Worm (Caenorhabditis elegans) whole organism, midembryonic: ENCODE results near the gene F40G9.9.
A peak's percentile ranks its signal among the peaks of the same experiment; 100 is the strongest.
"Not testable (repeated sequence)": the region's sequence is repeated elsewhere in the genome, so short reads cannot be mapped to it uniquely, and the experiment has no call there.

Experiments used
- T22C8.4 ChIP-seq: fragments of 200-800 bp; sonication (Bioruptor generic); IDR thresholded peaks from 2 replicates; pipeline ENCODE4 v1.3.6; 2022; ENCODE audit warnings: missing genetic modification characterization, missing compliant biosample characterization
- cog-1 ChIP-seq: sonication (generic microtip); optimal IDR thresholded peaks from 2 replicates; lab custom pipeline; 2016; ENCODE audit warnings: missing genetic modification characterization, missing compliant biosample characterization
- flt-1 ChIP-seq: fragments of 200-800 bp; sonication (Bioruptor generic); IDR thresholded peaks from 2 replicates; pipeline ENCODE4 v1.3.6; 2022; ENCODE audit warnings: missing genetic modification characterization, missing compliant biosample characterization
- klf-2 ChIP-seq: fragments of 200-800 bp; sonication (Bioruptor generic); conservative IDR thresholded peaks from 2 replicates; pipeline ENCODE4 v1.3.6; 2022; ENCODE audit warnings: missing genetic modification reagents, missing genetic modification characterization, missing compliant biosample characterization
- med-1 ChIP-seq: sonication (generic microtip); optimal IDR thresholded peaks from 2 replicates; lab custom pipeline; 2017; ENCODE audit warnings: missing genetic modification characterization, mild to moderate bottlenecking, missing compliant biosample characterization, antibody characterized with exemption, missing genetic modification reagents; ENCODE audit not compliant: insufficient read depth
- ref-1 ChIP-seq: fragments of 200-800 bp; sonication (Bioruptor generic); conservative IDR thresholded peaks from 2 replicates; pipeline ENCODE4 v1.3.6; 2022; ENCODE audit warnings: missing genetic modification reagents, missing genetic modification characterization, missing compliant biosample characterization
- tab-1 ChIP-seq: fragments of 200-800 bp; sonication (Bioruptor generic); IDR thresholded peaks from 2 replicates; pipeline ENCODE4 v1.3.6; 2022; ENCODE audit warnings: missing genetic modification characterization, missing compliant biosample characterization
- ztf-23 ChIP-seq: fragments of 200-800 bp; sonication (Bioruptor generic); IDR thresholded peaks from 2 replicates; pipeline ENCODE4 v1.3.6; 2022; ENCODE audit warnings: missing genetic modification reagents, missing genetic modification characterization, missing compliant biosample characterization
- ztf-29 ChIP-seq: fragments of 200-800 bp; sonication (Bioruptor generic); IDR thresholded peaks from 2 replicates; pipeline ENCODE4 v1.3.6; 2022; ENCODE audit warnings: missing genetic modification reagents, missing genetic modification characterization, missing compliant biosample characterization

F40G9.9 gene

ce11 chrIII:134194-134593, 37.3 kb downstream of the F40G9.9 start, which contains the start of gene pals-25:
pals-25 (plus strand) TSS chrIII:134494.
- TF ChIP-seq flt-1 (GFP tag; lab: Robert Waterston, UW) (no peak), ztf-29 (GFP tag; lab: Robert Waterston, UW) (no peak), ref-1 (GFP tag; lab: Robert Waterston, UW) (no peak), ztf-23 (GFP tag; lab: Robert Waterston, UW) (no peak), med-1 (GFP tag; lab: Kevin White, UChicago) (no peak), tab-1 (GFP tag; lab: Robert Waterston, UW) (no peak)

- no peak for TF ChIP-seq flt-1 (GFP tag; lab: Robert Waterston, UW)
- TF ChIP-seq ztf-23 (GFP tag; lab: Robert Waterston, UW), result no peak
- TF ChIP-seq med-1 (GFP tag; lab: Kevin White, UChicago), result no peak
- no peak for TF ChIP-seq cog-1 (tag; lab: Kevin White, UChicago)
- TF ChIP-seq klf-2 (GFP tag; lab: Robert Waterston, UW), result no peak
- TF ChIP-seq T22C8.4 (GFP tag; lab: Robert Waterston, UW), result no peak
- TF ChIP-seq ref-1 (GFP tag; lab: Robert Waterston, UW), result no peak
- no peak for TF ChIP-seq ztf-29 (GFP tag; lab: Robert Waterston, UW)
- TF ChIP-seq tab-1 (GFP tag; lab: Robert Waterston, UW), result no peak
Observed at ce11 chrIII:132118-132517, 39.4 kb downstream of the F40G9.9 start, which contains the start of gene pals-22. pals-22 (plus strand) TSS chrIII:132418.

- TF ChIP-seq klf-2 (GFP tag; lab: Robert Waterston, UW) (no peak), cog-1 (tag; lab: Kevin White, UChicago) (peak; percentile 5)
Observed at ce11 chrIII:131627-132026, 39.9 kb downstream of the F40G9.9 start.

- TF ChIP-seq ztf-29 (GFP tag; lab: Robert Waterston, UW) (no peak), tab-1 (GFP tag; lab: Robert Waterston, UW) (no peak), flt-1 (GFP tag; lab: Robert Waterston, UW) (no peak), T22C8.4 (GFP tag; lab: Robert Waterston, UW) (no peak), med-1 (GFP tag; lab: Kevin White, UChicago) (no peak), ztf-23 (GFP tag; lab: Robert Waterston, UW) (no peak), klf-2 (GFP tag; lab: Robert Waterston, UW) (no peak), ref-1 (GFP tag; lab: Robert Waterston, UW) (no peak), cog-1 (tag; lab: Kevin White, UChicago) (no peak)
Observed at ce11 chrIII:130650-131049, 40.9 kb downstream of the F40G9.9 start, which contains the start of the genes nhr-280 and C29F9.2. nhr-280 (minus strand) TSS chrIII:130750. C29F9.2 (plus strand) TSS chrIII:130947.

ce11 chrIII:124478-124877, 47.0 kb downstream of the F40G9.9 start, which contains the start of gene pals-23:
pals-23 (plus strand) TSS chrIII:124778.
- TF ChIP-seq ztf-29 (GFP tag; lab: Robert Waterston, UW) (no peak), ztf-23 (GFP tag; lab: Robert Waterston, UW) (no peak), klf-2 (GFP tag; lab: Robert Waterston, UW) (no peak), cog-1 (tag; lab: Kevin White, UChicago) (no peak), T22C8.4 (GFP tag; lab: Robert Waterston, UW) (no peak), ref-1 (GFP tag; lab: Robert Waterston, UW) (no peak), flt-1 (GFP tag; lab: Robert Waterston, UW) (no peak)

- TF ChIP-seq ztf-29, T22C8.4, flt-1 (GFP tag; lab: Robert Waterston, UW): not testable (repeated sequence)
Observed at ce11 chrIII:121983-122449, 49.5 kb downstream of the F40G9.9 start, which contains the start of gene C29F9.12. C29F9.12 (minus strand) TSS chrIII:122033.
